Fruit fly (Drosophila melanogaster): Measurements from ENCODE around the gene HLH4C.

DNA sequence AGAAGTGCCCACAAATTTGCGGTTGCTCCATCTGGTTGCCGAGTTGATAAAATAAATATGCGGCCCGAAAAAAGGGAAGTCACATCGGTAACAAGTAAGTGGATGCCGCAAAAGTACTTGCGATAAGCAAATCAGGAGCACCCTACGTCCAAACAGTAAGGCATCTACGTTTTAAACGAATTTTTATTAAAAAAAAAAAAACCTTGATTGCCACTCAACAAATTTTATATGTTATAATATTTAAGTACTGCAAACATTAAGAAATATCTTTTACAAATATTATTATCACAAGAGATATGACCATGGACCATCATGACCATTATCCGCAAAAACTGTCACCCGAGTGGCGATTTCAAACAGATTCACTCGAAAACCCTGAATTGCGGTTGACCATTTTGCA, 43.1 kb downstream of the HLH4C start:
- TF ChIP-seq psq (optimal IDR thresholded peaks at IDR 0.05) (no peak), ttk (optimal IDR thresholded peaks at IDR 0.05) (no peak)

All from Kc167 (cell line).